Worm (Caenorhabditis elegans) whole organism, mixed stage, embryonic: ENCODE results near the gene ZK666.8.

Experiments used
- ces-1 ChIP-seq: fragments of 150-350 bp; optimal IDR thresholded peaks from 2 replicates; lab custom pipeline; 2014; ENCODE audit warnings: missing biosample characterization, missing genetic modification reagents, missing genetic modification characterization
- elt-1 ChIP-seq: sonication (generic microtip); optimal IDR thresholded peaks from 2 replicates; lab custom pipeline; 2017; ENCODE audit warnings: missing genetic modification characterization, mild to moderate bottlenecking, missing compliant biosample characterization, antibody characterized with exemption, moderate library complexity, borderline replicate concordance; ENCODE audit not compliant: insufficient read depth
- hlh-1 ChIP-seq: fragments of 150-350 bp; optimal IDR thresholded peaks from 2 replicates; lab custom pipeline; 2014; ENCODE audit warnings: missing biosample characterization, missing genetic modification reagents, missing genetic modification characterization
- lin-13 ChIP-seq: fragments of 150-350 bp; optimal IDR thresholded peaks from 2 replicates; lab custom pipeline; 2014; ENCODE audit warnings: missing biosample characterization, missing genetic modification characterization
- sem-2 ChIP-seq: fragments of 200-800 bp; sonication (Bioruptor generic); optimal IDR thresholded peaks from 2 replicates; lab custom pipeline; 2018; ENCODE audit warnings: mild to moderate bottlenecking, missing genetic modification characterization, missing compliant biosample characterization
- snpc-4 ChIP-seq: fragments of 150-350 bp; optimal IDR thresholded peaks from 2 replicates; lab custom pipeline; 2014; ENCODE audit warnings: missing biosample characterization, missing genetic modification characterization
- unc-62 ChIP-seq: fragments of 150-350 bp; optimal IDR thresholded peaks from 2 replicates; lab custom pipeline; 2014; ENCODE audit warnings: missing biosample characterization, missing genetic modification reagents, missing genetic modification characterization
- ztf-11 ChIP-seq: fragments of 150-350 bp; optimal IDR thresholded peaks from 2 replicates; lab custom pipeline; 2014; ENCODE audit warnings: missing biosample characterization, missing genetic modification characterization

ce11 chrII:10450335-10450734, 42.6 kb downstream of the ZK666.8 start:
- TF ChIP-seq hlh-1 (tag; lab: Kevin White, UChicago) (no peak), unc-62 (no peak), lin-13 (tag; lab: Kevin White, UChicago) (no peak), elt-1 (no peak), snpc-4 (tag; lab: Kevin White, UChicago) (no peak), sem-2 (GFP tag; lab: Kevin White, UChicago) (no peak), ztf-11 (tag; lab: Kevin White, UChicago) (no peak), ces-1 (GFP tag; lab: Kevin White, UChicago) (no peak)
